Fruit fly (Drosophila melanogaster) whole organism, prepupa: ENCODE results near the gene CG34242.
A peak's percentile ranks its signal among the peaks of the same experiment; 100 is the strongest.

ENCODE experiments used
- CG10631 ChIP-seq: fragments of 200-800 bp; sonication (Bioruptor generic); optimal IDR thresholded peaks from 2 replicates; lab custom pipeline; 2016; ENCODE audit warnings: missing biosample characterization, missing genetic modification characterization
- CG10669 ChIP-seq: fragments of 200-800 bp; sonication (Bioruptor generic); optimal IDR thresholded peaks from 3 replicates; lab custom pipeline; 2018; ENCODE audit warnings: missing biosample characterization, mild to moderate bottlenecking, missing genetic modification characterization, moderate library complexity
- CG11294 ChIP-seq: fragments of 200-800 bp; sonication (Bioruptor generic); IDR thresholded peaks from 2 replicates; pipeline ENCODE4 v1.3.6; 2022; ENCODE audit warnings: missing biosample characterization, missing genetic modification characterization
- CG11762 ChIP-seq: fragments of 200-800 bp; sonication (Bioruptor generic); optimal IDR thresholded peaks from 3 replicates; lab custom pipeline; 2016; ENCODE audit warnings: missing biosample characterization, missing genetic modification characterization; ENCODE audit not compliant: insufficient read depth
- CG15336 ChIP-seq: fragments of 200-800 bp; sonication (Bioruptor generic); IDR thresholded peaks from 2 replicates; pipeline ENCODE4 v1.3.6; 2022; ENCODE audit warnings: missing biosample characterization, missing genetic modification characterization
- CG1621 ChIP-seq: fragments of 200-800 bp; sonication (Bioruptor generic); optimal IDR thresholded peaks from 3 replicates; lab custom pipeline; 2018; ENCODE audit warnings: missing biosample characterization, mild to moderate bottlenecking, missing genetic modification characterization
- CG3032 ChIP-seq: fragments of 200-800 bp; optimal IDR thresholded peaks from 2 replicates; lab custom pipeline; 2019; ENCODE audit warnings: missing biosample characterization, mild to moderate bottlenecking, missing genetic modification characterization, moderate library complexity
- CG31627 ChIP-seq: fragments of 200-800 bp; sonication (Bioruptor generic); optimal IDR thresholded peaks from 3 replicates; lab custom pipeline; 2016; ENCODE audit warnings: missing biosample characterization, missing genetic modification characterization
- CG34406 ChIP-seq: fragments of 200-800 bp; sonication (Bioruptor generic); optimal IDR thresholded peaks from 3 replicates; lab custom pipeline; 2016; ENCODE audit warnings: missing biosample characterization, missing genetic modification characterization
- CG3919 ChIP-seq: fragments of 200-800 bp; sonication (Bioruptor generic); optimal IDR thresholded peaks from 3 replicates; lab custom pipeline; 2016; ENCODE audit warnings: missing biosample characterization, missing genetic modification characterization
- CG6163 ChIP-seq: fragments of 200-800 bp; sonication (Bioruptor generic); IDR thresholded peaks from 3 replicates; pipeline ENCODE4 v1.3.6; 2022; ENCODE audit warnings: missing biosample characterization, missing genetic modification characterization
- CG6276 ChIP-seq: fragments of 200-800 bp; sonication (Bioruptor generic); optimal IDR thresholded peaks from 2 replicates; lab custom pipeline; 2017; ENCODE audit warnings: missing biosample characterization, mild to moderate bottlenecking, missing genetic modification characterization
- CG6792 ChIP-seq: fragments of 200-800 bp; sonication (Bioruptor generic); optimal IDR thresholded peaks from 3 replicates; lab custom pipeline; 2016; ENCODE audit warnings: missing biosample characterization, missing genetic modification characterization
- CG6854 ChIP-seq: fragments of 200-800 bp; sonication (Bioruptor generic); optimal IDR thresholded peaks from 2 replicates; lab custom pipeline; 2017; ENCODE audit warnings: missing biosample characterization, mild to moderate bottlenecking, missing genetic modification characterization
- CG7368 ChIP-seq: fragments of 200-800 bp; sonication (Bioruptor generic); optimal IDR thresholded peaks from 3 replicates; lab custom pipeline; 2016; ENCODE audit warnings: missing biosample characterization, missing genetic modification characterization
- CG8119 ChIP-seq: fragments of 200-800 bp; sonication (Bioruptor generic); IDR thresholded peaks from 3 replicates; pipeline ENCODE4 v1.3.6; 2022; ENCODE audit warnings: missing biosample characterization, missing genetic modification characterization
- CG8632 ChIP-seq: fragments of 200-800 bp; sonication (Bioruptor generic); optimal IDR thresholded peaks from 3 replicates; lab custom pipeline; 2016; ENCODE audit warnings: missing biosample characterization, missing genetic modification characterization
- Eip78C ChIP-seq: fragments of 200-800 bp; sonication (Bioruptor generic); peaks from one replicate; lab custom pipeline; 2016; ENCODE audit warnings: missing biosample characterization, missing genetic modification characterization
- Eip93F ChIP-seq: fragments of 200-800 bp; sonication (Bioruptor generic); optimal IDR thresholded peaks from 2 replicates; lab custom pipeline; 2016; ENCODE audit warnings: missing biosample characterization, mild to moderate bottlenecking, missing genetic modification characterization
- Ets21C ChIP-seq: fragments of 200-800 bp; sonication (Bioruptor generic); optimal IDR thresholded peaks from 3 replicates; lab custom pipeline; 2016; ENCODE audit warnings: missing biosample characterization, missing genetic modification characterization
- Ets96B ChIP-seq: fragments of 200-800 bp; optimal IDR thresholded peaks from 2 replicates; lab custom pipeline; 2019; ENCODE audit warnings: missing biosample characterization, mild to moderate bottlenecking, missing genetic modification characterization, moderate library complexity
- Hr4 ChIP-seq: fragments of 200-800 bp; sonication (Bioruptor generic); optimal IDR thresholded peaks from 3 replicates; lab custom pipeline; 2016; ENCODE audit warnings: missing biosample characterization, missing genetic modification characterization
- Lpt ChIP-seq: fragments of 200-800 bp; sonication (Bioruptor generic); optimal IDR thresholded peaks from 3 replicates; lab custom pipeline; 2016; ENCODE audit warnings: missing biosample characterization, missing genetic modification characterization
- Met ChIP-seq: fragments of 200-800 bp; sonication (Bioruptor generic); optimal IDR thresholded peaks from 3 replicates; lab custom pipeline; 2016; ENCODE audit warnings: missing biosample characterization, missing genetic modification characterization
- OdsH ChIP-seq: fragments of 200-800 bp; sonication (Bioruptor generic); optimal IDR thresholded peaks from 3 replicates; lab custom pipeline; 2016; ENCODE audit warnings: missing biosample characterization, missing genetic modification characterization
- Sox14 ChIP-seq: fragments of 200-800 bp; sonication (Bioruptor generic); optimal IDR thresholded peaks from 3 replicates; lab custom pipeline; 2016; ENCODE audit warnings: missing biosample characterization, missing genetic modification characterization
- Sox15 ChIP-seq: fragments of 200-800 bp; sonication (Bioruptor generic); optimal IDR thresholded peaks from 3 replicates; lab custom pipeline; 2016; ENCODE audit warnings: missing biosample characterization, missing genetic modification characterization
- achi ChIP-seq: fragments of 200-800 bp; sonication (Bioruptor generic); optimal IDR thresholded peaks from 3 replicates; lab custom pipeline; 2016; ENCODE audit warnings: missing biosample characterization, missing genetic modification characterization
- cyc ChIP-seq: fragments of 200-800 bp; sonication (Bioruptor generic); optimal IDR thresholded peaks from 3 replicates; lab custom pipeline; 2016; ENCODE audit warnings: missing biosample characterization, missing genetic modification characterization
- dsx ChIP-seq: fragments of 200-800 bp; optimal IDR thresholded peaks from 3 replicates; lab custom pipeline; 2019; ENCODE audit warnings: missing biosample characterization, mild to moderate bottlenecking, missing genetic modification characterization, moderate library complexity; ENCODE audit not compliant: poor library complexity, severe bottlenecking
- eg ChIP-seq: fragments of 200-800 bp; sonication (Bioruptor generic); IDR thresholded peaks from 3 replicates; pipeline ENCODE4 v1.3.6; 2022; ENCODE audit warnings: missing biosample characterization, missing genetic modification characterization
- esn ChIP-seq: fragments of 200-800 bp; sonication (Bioruptor generic); optimal IDR thresholded peaks from 2 replicates; lab custom pipeline; 2016; ENCODE audit warnings: missing biosample characterization, mild to moderate bottlenecking, missing genetic modification characterization, moderate library complexity
- fd59A ChIP-seq: fragments of 200-800 bp; sonication (Bioruptor generic); optimal IDR thresholded peaks from 2 replicates; lab custom pipeline; 2017; ENCODE audit warnings: missing biosample characterization, mild to moderate bottlenecking, missing genetic modification characterization, missing genetic modification reagents
- fd85E ChIP-seq: fragments of 200-800 bp; sonication (Bioruptor generic); optimal IDR thresholded peaks from 3 replicates; lab custom pipeline; 2016; ENCODE audit warnings: missing biosample characterization, missing genetic modification characterization
- fkh ChIP-seq: fragments of 200-800 bp; sonication (Bioruptor generic); optimal IDR thresholded peaks from 3 replicates; lab custom pipeline; 2017; ENCODE audit warnings: missing biosample characterization, mild to moderate bottlenecking, missing genetic modification characterization, moderate library complexity
- spab ChIP-seq: fragments of 200-800 bp; sonication (Bioruptor generic); optimal IDR thresholded peaks from 2 replicates; lab custom pipeline; 2017; ENCODE audit warnings: missing biosample characterization, mild to moderate bottlenecking, missing genetic modification characterization, missing genetic modification reagents
- svp ChIP-seq: fragments of 200-800 bp; sonication (Bioruptor generic); peaks from one replicate; lab custom pipeline; 2016; ENCODE audit warnings: missing biosample characterization, missing genetic modification characterization
- topi ChIP-seq: fragments of 200-800 bp; sonication (Bioruptor generic); optimal IDR thresholded peaks from 3 replicates; lab custom pipeline; 2016; ENCODE audit warnings: missing biosample characterization, missing genetic modification characterization
- vri ChIP-seq: fragments of 200-800 bp; sonication (Bioruptor generic); optimal IDR thresholded peaks from 3 replicates; lab custom pipeline; 2016; ENCODE audit warnings: missing biosample characterization, mild to moderate bottlenecking, missing genetic modification characterization

The CG34242 gene

DNA sequence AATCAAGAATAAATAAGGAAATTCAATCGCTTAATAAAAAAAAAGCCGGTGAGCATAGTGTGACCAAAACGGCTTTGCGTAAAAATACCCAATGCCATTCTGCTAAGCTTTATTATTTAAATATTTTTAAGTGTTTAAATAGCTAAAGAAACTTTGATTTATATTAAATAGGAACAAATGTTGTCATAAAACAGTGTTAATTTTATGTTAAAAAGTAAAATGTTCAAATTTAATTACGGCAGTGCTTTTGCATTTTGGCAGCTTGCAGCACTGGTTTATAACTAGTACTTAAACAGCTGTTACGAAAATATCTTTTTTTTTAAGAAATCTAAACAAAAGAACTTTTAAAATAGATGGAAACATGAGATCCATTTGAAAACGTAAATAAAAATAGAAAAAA is 32.5 kb upstream of the CG34242 start, which contains the start of the genes CG10638 and CG10681 (continued):
- TF ChIP-seq dsx (GFP tag; lab: Kevin White, UChicago) (peak; percentile 13), CG31627 (GFP tag; lab: Kevin White, UChicago) (peak; percentile 40), fd59A (no peak), Lpt (no peak), Met (no peak), CG3919 (peak; percentile 38), OdsH (peak; percentile 23), CG7368 (no peak), Sox15 (GFP tag; lab: Kevin White, UChicago) (no peak)
- TF ChIP-seq, all 60 proteins: peak for 27

DNA sequence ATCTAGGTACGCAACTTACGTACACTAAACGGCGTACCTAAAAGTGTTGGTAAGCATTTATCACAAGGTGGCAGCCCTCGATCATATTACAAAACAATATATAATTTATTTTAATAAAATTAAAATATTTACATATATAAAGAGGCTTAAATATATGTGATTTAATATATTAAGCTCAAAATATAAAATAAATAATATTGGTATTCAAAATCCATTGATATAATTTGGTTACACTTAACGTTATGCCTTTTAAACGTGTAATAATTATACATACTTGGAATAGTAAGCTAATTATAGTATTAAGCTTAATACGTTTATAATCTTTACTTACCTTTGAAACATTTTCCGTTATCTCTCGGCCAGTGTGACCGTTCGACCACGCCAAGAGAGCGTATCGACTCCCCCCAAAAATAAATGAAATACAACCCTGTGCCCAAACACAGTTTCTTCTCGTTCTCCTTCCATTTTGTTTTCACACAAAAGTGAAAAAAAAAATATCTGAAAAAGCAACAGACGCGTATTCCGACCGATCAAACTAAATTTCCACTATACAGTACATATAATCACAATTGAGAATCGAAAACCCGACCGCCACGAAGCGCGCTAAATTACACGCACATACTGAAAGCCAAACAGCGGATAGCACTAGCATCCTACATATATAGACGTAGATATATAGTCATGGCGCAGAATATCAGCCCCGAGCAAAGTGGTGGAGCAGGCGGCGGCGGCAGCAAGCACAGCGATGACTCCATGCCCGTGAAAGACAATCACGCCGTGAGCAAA is 29.7 kb upstream of the CG34242 start, which contains the start of the genes CG10646 and vih:
Gene CG10646 (minus strand): TSS at position 30 of the 786 bp plus-strand sequence.
Gene vih (plus strand): TSS at position 428 of the 786 bp plus-strand sequence.
- TF ChIP-seq spab (GFP tag; lab: Kevin White, UChicago) (no peak), Ets96B (tag; lab: Kevin White, UChicago) (peak; percentile 4), fd85E (GFP tag; lab: Kevin White, UChicago) (no peak), topi (GFP tag; lab: Kevin White, UChicago) (no peak), CG8632 (GFP tag; lab: Kevin White, UChicago) (no peak), fkh (GFP tag; lab: Kevin White, UChicago) (peak; percentile 45), CG11294 (GFP tag; lab: Robert Waterston, UW) (no peak), Eip78C (GFP tag; lab: Kevin White, UChicago) (no peak), Ets21C (GFP tag; lab: Kevin White, UChicago) (no peak), Sox14 (GFP tag; lab: Kevin White, UChicago) (no peak), CG1621 (tag; lab: Kevin White, UChicago) (peak; percentile 11), CG6163 (0 out of 3 replicates have a peak, but pooled peaks have one; percentile 18), CG8119 (GFP tag; lab: Robert Waterston, UW) (peak; percentile 32; the same call in 1 of the 3 replicates), esn (GFP tag; lab: Kevin White, UChicago) (peak; percentile 54), Eip93F (GFP tag; lab: Kevin White, UChicago) (peak; percentile 52), CG10631 (GFP tag; lab: Kevin White, UChicago) (no peak), cyc (GFP tag; lab: Kevin White, UChicago) (peak; percentile 54), svp (GFP tag; lab: Kevin White, UChicago) (no peak), CG3032 (tag; lab: Kevin White, UChicago) (peak; percentile 21), Hr4 (GFP tag; lab: Kevin White, UChicago) (no peak), vri (GFP tag; lab: Kevin White, UChicago) (no peak), CG11762 (peak; percentile 8), CG15336 (GFP tag; lab: Robert Waterston, UW) (0 out of 2 replicates have a peak, but pooled peaks have one; percentile 35), CG7368 (no peak), CG31627 (GFP tag; lab: Kevin White, UChicago) (peak; percentile 31), CG6792 (GFP tag; lab: Kevin White, UChicago) (peak; percentile 21), CG6276 (no peak), CG3919 (peak; percentile 54), CG6854 (GFP tag; lab: Kevin White, UChicago) (no peak), dsx (GFP tag; lab: Kevin White, UChicago) (no peak), CG34406 (GFP tag; lab: Kevin White, UChicago) (peak; percentile 19), OdsH (no peak), achi (GFP tag; lab: Kevin White, UChicago) (no peak)
- TF ChIP-seq, all 60 proteins: peak for 15

DNA sequence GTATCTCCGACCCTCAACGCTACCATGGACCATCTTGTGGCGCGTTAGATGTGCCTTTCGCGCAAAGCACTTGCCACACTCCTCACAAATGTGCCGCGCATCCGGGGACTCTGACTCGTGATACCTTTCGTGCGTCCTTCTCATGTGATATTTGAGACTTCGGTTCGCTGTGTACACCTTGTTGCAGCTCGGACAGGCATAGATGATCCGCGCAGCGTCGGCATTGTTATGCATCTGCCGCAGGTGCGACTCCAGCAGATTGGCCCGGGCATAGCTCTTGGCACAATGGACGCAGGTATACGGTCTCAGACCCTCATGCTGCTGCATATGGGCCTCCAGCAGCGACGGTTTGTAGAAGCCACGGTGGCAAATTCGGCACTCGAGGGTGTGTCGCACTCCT is 27.8 kb upstream of the CG34242 start:
- no peak for TF ChIP-seq Met
- no peak for TF ChIP-seq CG10669 (GFP tag; lab: Kevin White, UChicago)
- no peak for TF ChIP-seq Eip78C (GFP tag; lab: Kevin White, UChicago)
- TF ChIP-seq Ets96B (tag; lab: Kevin White, UChicago) = no peak
- no peak for TF ChIP-seq vri (GFP tag; lab: Kevin White, UChicago)
- no peak for TF ChIP-seq fkh (GFP tag; lab: Kevin White, UChicago)
- TF ChIP-seq eg (GFP tag; lab: Robert Waterston, UW) = no peak
- no peak for TF ChIP-seq cyc (GFP tag; lab: Kevin White, UChicago)
- no peak for TF ChIP-seq CG1621 (tag; lab: Kevin White, UChicago)
- TF ChIP-seq CG11762 = no peak
